Worm (Caenorhabditis elegans): ENCODE data around the gene gtl-2.
"Not testable (repeated sequence)": the region's sequence is repeated elsewhere in the genome, so short reads cannot be mapped to it uniquely, and the experiment has no call there.

DNA sequence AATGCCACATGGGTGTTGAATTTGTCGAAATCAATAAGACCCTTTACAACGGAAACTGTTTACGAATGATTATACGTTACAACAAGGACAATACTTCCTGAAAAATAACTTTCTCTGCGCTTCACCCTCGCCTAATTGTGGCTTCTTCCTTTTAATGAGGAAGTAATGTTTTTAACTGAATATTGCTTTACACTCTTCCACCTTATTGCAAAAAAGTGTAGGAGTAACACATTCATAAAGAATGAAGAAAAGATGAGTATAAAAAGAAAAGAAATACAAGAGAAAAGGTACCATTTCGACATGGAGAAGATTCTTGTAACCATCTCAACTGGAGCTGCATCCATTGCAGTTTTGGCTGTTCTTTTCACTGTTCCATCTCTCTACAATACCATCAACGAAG, 10.2 kb upstream of the gtl-2 start, which contains the start of gene col-126:
- TF ChIP-seq aly-2, ceh-82, zag-1, nhr-10 (tag; optimal IDR thresholded peaks at IDR 0.05): not testable (repeated sequence)
